Worm (Caenorhabditis elegans) whole organism, young adult: ENCODE measurements around the gene K08H2.4.

Experiments used
- F23B12.7 ChIP-seq: sonication (generic microtip); optimal IDR thresholded peaks from 2 replicates; lab custom pipeline; 2017; ENCODE audit warnings: missing genetic modification characterization, mild to moderate bottlenecking, missing compliant biosample characterization, antibody characterized with exemption, moderate library complexity; ENCODE audit not compliant: insufficient read depth
- Y67H2A.10 ChIP-seq: fragments of 200-800 bp; sonication (Bioruptor generic); conservative IDR thresholded peaks from 2 replicates; pipeline ENCODE4 v1.3.6; 2022; ENCODE audit warnings: missing genetic modification reagents, missing genetic modification characterization, missing compliant biosample characterization
- Y79H2A.3 ChIP-seq: fragments of 200-800 bp; sonication (Bioruptor generic); conservative IDR thresholded peaks from 2 replicates; pipeline ENCODE4 v1.3.6; 2022; ENCODE audit warnings: missing genetic modification reagents, missing genetic modification characterization, missing compliant biosample characterization
- ama-1 ChIP-seq, 3 experiments: fragments of 150-350 bp in 1 of 3; sonication (generic microtip) in 2 of 3; optimal IDR thresholded peaks; 2 replicates each; lab custom pipeline; 2014 to 2018; ENCODE audit warnings: missing biosample characterization in 2 of 3, missing genetic modification characterization in 2 of 3, missing genetic modification reagents in 2 of 3
- ceh-100 ChIP-seq: fragments of 200-800 bp; sonication (Bioruptor generic); IDR thresholded peaks from 2 replicates; pipeline ENCODE4 v1.3.6; 2022; ENCODE audit warnings: missing genetic modification reagents, missing genetic modification characterization, missing compliant biosample characterization
- ceh-27 ChIP-seq: fragments of 200-800 bp; sonication (Bioruptor generic); optimal IDR thresholded peaks from 2 replicates; lab custom pipeline; 2018; ENCODE audit warnings: mild to moderate bottlenecking, missing genetic modification characterization, moderate library complexity, missing compliant biosample characterization
- gei-17 ChIP-seq: fragments of 200-800 bp; sonication (Bioruptor generic); optimal IDR thresholded peaks from 2 replicates; lab custom pipeline; 2018; ENCODE audit warnings: mild to moderate bottlenecking, missing genetic modification characterization, missing compliant biosample characterization
- mxl-1 ChIP-seq: sonication (generic microtip); optimal IDR thresholded peaks from 2 replicates; lab custom pipeline; 2016; ENCODE audit warnings: missing genetic modification characterization, missing compliant biosample characterization
- pha-4 ChIP-seq: fragments of 150-350 bp; sonication (generic microtip); optimal IDR thresholded peaks from 2 replicates; lab custom pipeline; 2014; ENCODE audit warnings: missing biosample characterization, missing genetic modification reagents, missing genetic modification characterization
- snpc-4 ChIP-seq, 5 experiments: fragments of 150-350 bp in 1 of 5; sonication (generic microtip) in 4 of 5; optimal IDR thresholded peaks; 2 replicates each; lab custom pipeline; 2014 to 2018; ENCODE audit warnings: missing genetic modification characterization in 5 of 5, missing biosample characterization in 3 of 5, antibody characterized with exemption in 2 of 5, mild to moderate bottlenecking in 2 of 5, missing compliant biosample characterization in 2 of 5, missing genotype in 2 of 5, moderate library complexity in 2 of 5, missing genetic modification reagents in 1 of 5
- ztf-25 ChIP-seq: fragments of 200-800 bp; sonication (Bioruptor generic); IDR thresholded peaks from 2 replicates; pipeline ENCODE4 v1.3.6; 2022; ENCODE audit warnings: missing genetic modification reagents, missing genetic modification characterization, missing compliant biosample characterization

DNA sequence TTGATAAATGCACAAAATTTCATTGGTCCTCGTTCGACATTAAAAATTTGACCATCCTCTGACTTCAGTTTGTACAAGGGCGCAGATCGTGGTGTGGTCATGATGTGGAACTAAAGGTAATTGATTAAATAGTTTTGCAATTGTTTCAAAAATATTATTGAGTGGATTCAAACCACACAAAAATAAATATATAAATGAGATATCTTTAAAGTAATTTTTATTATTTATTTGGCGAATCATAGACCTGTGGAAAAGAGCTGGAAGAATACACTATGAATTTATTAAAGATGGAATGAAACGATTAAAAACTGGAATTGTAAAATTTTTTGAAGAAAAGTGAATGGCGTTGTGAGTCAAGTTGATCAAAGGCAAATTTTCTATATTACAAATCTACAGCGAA, 14.9 kb upstream of the K08H2.4 start, which contains the start of gene skr-20:
- TF ChIP-seq mxl-1 (no peak), ceh-27 (GFP tag; lab: Kevin White, UChicago) (no peak), pha-4 (tag; lab: Kevin White, UChicago) (no peak), Y79H2A.3 (GFP tag; lab: Robert Waterston, UW) (no peak), ama-1 (optimal IDR thresholded peaks at IDR 0.05; lab: Kevin White, UChicago) (no peak), ama-1 (GFP tag; optimal IDR thresholded peaks at IDR 0.05; lab: Kevin White, UChicago) (no peak), F23B12.7 (tag; lab: Kevin White, UChicago) (no peak), snpc-4 (GFP tag; optimal IDR thresholded peaks at IDR 0.05; lab: Kevin White, UChicago) (no peak), snpc-4 (tag; optimal IDR thresholded peaks at IDR 0.05; lab: Kevin White, UChicago) (no peak), gei-17 (no peak), Y67H2A.10 (no peak), ztf-25 (GFP tag; lab: Robert Waterston, UW) (no peak), ceh-100 (no peak)
